Worm (Caenorhabditis elegans) whole organism, mixed stage, embryonic: ENCODE measurements around the gene col-124.

ENCODE experiments used
- blmp-1 ChIP-seq: fragments of 150-350 bp; optimal IDR thresholded peaks from 2 replicates; lab custom pipeline; 2014; ENCODE audit warnings: missing biosample characterization, missing genetic modification characterization
- ces-1 ChIP-seq: fragments of 150-350 bp; optimal IDR thresholded peaks from 2 replicates; lab custom pipeline; 2014; ENCODE audit warnings: missing biosample characterization, missing genetic modification reagents, missing genetic modification characterization
- elt-3 ChIP-seq: fragments of 150-350 bp; optimal IDR thresholded peaks from 2 replicates; lab custom pipeline; 2014; ENCODE audit warnings: missing biosample characterization, missing genetic modification characterization
- lin-13 ChIP-seq: fragments of 150-350 bp; optimal IDR thresholded peaks from 2 replicates; lab custom pipeline; 2014; ENCODE audit warnings: missing biosample characterization, missing genetic modification characterization
- lsy-2 ChIP-seq: fragments of 150-350 bp; optimal IDR thresholded peaks from 2 replicates; lab custom pipeline; 2014; ENCODE audit warnings: missing biosample characterization, missing genetic modification characterization
- mls-2 ChIP-seq: sonication (generic microtip); optimal IDR thresholded peaks from 2 replicates; lab custom pipeline; 2016; ENCODE audit warnings: mild to moderate bottlenecking, missing genetic modification characterization, moderate library complexity, missing compliant biosample characterization
- pha-4 ChIP-seq: fragments of 150-350 bp; optimal IDR thresholded peaks from 2 replicates; lab custom pipeline; 2018; ENCODE audit warnings: missing biosample characterization, missing genetic modification reagents, missing genetic modification characterization
- snpc-4 ChIP-seq: fragments of 150-350 bp; optimal IDR thresholded peaks from 2 replicates; lab custom pipeline; 2014; ENCODE audit warnings: missing biosample characterization, missing genetic modification characterization
- unc-62 ChIP-seq: fragments of 150-350 bp; optimal IDR thresholded peaks from 2 replicates; lab custom pipeline; 2014; ENCODE audit warnings: missing biosample characterization, missing genetic modification reagents, missing genetic modification characterization
- ztf-11 ChIP-seq: fragments of 150-350 bp; optimal IDR thresholded peaks from 2 replicates; lab custom pipeline; 2014; ENCODE audit warnings: missing biosample characterization, missing genetic modification characterization

DNA sequence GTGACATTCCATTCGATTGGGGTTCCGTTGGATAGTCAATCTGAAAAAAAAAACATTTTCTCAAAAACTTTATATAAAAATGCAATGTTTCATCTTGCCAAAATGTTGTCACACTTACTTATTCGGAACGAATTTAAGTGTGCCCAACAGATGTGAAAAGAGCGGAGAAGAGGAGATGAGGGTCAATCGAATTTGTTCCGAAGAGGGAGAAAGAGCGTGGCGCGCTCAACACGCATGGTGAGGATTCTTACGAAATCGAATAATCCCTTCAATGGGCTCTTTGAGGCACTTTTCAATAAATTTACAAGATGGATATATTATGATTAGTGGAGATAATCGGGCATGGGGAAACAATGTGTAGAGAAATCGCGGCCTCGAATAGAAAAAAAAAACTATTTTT is 45.4 kb upstream of the col-124 start:
- TF ChIP-seq snpc-4 (tag; lab: Kevin White, UChicago), result no peak
- TF ChIP-seq ztf-11, result no peak
- TF ChIP-seq lin-13 (tag; lab: Kevin White, UChicago), result no peak
- no peak for TF ChIP-seq elt-3
- TF ChIP-seq blmp-1 (tag; lab: Kevin White, UChicago), result no peak
- peak; percentile 99 for TF ChIP-seq ces-1 (GFP tag; lab: Kevin White, UChicago)
- no peak for TF ChIP-seq mls-2 (tag; lab: Kevin White, UChicago)
- TF ChIP-seq pha-4 (tag; lab: Kevin White, UChicago), result no peak
- no peak for TF ChIP-seq lsy-2 (tag; lab: Kevin White, UChicago)
- TF ChIP-seq unc-62 (GFP tag; lab: Kevin White, UChicago), result no peak
